Fruit fly (Drosophila melanogaster): ENCODE results near the gene hb.

hb gene

DNA sequence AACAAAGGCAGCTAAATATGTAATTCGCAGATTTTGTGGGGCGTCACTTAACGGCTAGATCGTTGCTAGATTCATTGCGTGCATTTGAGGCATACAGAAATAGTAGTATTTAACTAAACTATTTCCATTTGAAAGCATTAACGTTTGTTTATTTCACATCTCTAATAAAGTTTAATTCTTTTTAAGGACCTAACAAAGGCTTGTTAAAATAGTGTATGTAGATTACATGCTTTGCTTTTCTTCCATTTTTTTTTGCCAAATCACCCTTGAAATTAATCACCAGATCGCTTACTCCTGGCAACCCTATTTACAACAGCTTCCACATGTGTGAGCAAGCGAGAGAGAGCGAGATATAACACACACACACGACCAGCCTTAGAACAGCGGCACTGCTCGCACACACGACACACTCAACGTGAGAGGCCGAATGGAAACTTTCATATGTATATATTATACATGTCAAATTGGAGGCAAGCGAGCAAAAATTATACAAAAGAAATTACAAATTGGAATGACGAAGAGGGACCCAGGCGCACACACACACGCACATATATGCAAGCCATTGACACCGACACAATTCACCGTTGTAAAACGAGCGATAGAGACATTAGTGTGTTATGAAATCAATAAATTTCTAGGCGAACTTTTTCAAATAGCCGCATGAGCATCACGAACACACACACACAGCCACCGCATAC, 38.3 kb downstream of the hb start (continued):
- no peak for TF ChIP-seq CG6654 (GFP tag; optimal IDR thresholded peaks at IDR 0.05)
- peak; percentile 20; the same call in 1 of the 3 replicates for TF ChIP-seq B-H1 (GFP tag; IDR thresholded peaks at IDR 0.05)
- TF ChIP-seq ab (GFP tag; optimal IDR thresholded peaks at IDR 0.05): no peak
- TF ChIP-seq D19B (GFP tag; optimal IDR thresholded peaks at IDR 0.05): peak; percentile 34
- TF ChIP-seq ssp (GFP tag; IDR thresholded peaks at IDR 0.05): no peak
- peak; percentile 44 for TF ChIP-seq zen (tag; optimal IDR thresholded peaks at IDR 0.05)
- TF ChIP-seq CG15269 (tag; optimal IDR thresholded peaks at IDR 0.05): peak; percentile 72
- no peak for TF ChIP-seq tna (GFP tag; IDR thresholded peaks at IDR 0.05; ENCODE audit: partially characterized antibody)
- 0 out of 2 replicates have a peak, but pooled peaks have one; percentile 16 for TF ChIP-seq CG10366 (GFP tag; IDR thresholded peaks at IDR 0.05)
- TF ChIP-seq CTCF (GFP tag; optimal IDR thresholded peaks at IDR 0.05): peak; percentile 19
- peak; percentile 48 for TF ChIP-seq CG9609 (GFP tag; optimal IDR thresholded peaks at IDR 0.05)
- no peak for TF ChIP-seq sna (GFP tag; IDR thresholded peaks at IDR 0.05; ENCODE audit: partially characterized antibody)
- peak; percentile 62 for TF ChIP-seq PHDP (tag; optimal IDR thresholded peaks at IDR 0.05)
- TF ChIP-seq YL-1 (GFP tag; optimal IDR thresholded peaks at IDR 0.05): peak; percentile 70
- no peak for TF ChIP-seq knrl (GFP tag; IDR thresholded peaks at IDR 0.05; ENCODE audit: partially characterized antibody)
- TF ChIP-seq Hr3 (GFP tag; optimal IDR thresholded peaks at IDR 0.05): peak; percentile 37
- TF ChIP-seq CG6272 (GFP tag; IDR thresholded peaks at IDR 0.05): no peak
- TF ChIP-seq lilli (GFP tag; optimal IDR thresholded peaks at IDR 0.05): peak; percentile 69
- TF ChIP-seq CG12299 (tag; optimal IDR thresholded peaks at IDR 0.05): peak; percentile 69
- TF ChIP-seq Sox100B (GFP tag; optimal IDR thresholded peaks at IDR 0.05): peak; percentile 60
- peak; percentile 61; the same call in 1 of the 2 replicates for TF ChIP-seq HLH3B (GFP tag; IDR thresholded peaks at IDR 0.05)
- TF ChIP-seq ranshi (GFP tag; IDR thresholded peaks at IDR 0.05): 0 out of 2 replicates have a peak, but pooled peaks have one; percentile 9
- TF ChIP-seq CG30431 (GFP tag; optimal IDR thresholded peaks at IDR 0.05): no peak
- TF ChIP-seq lmd (GFP tag; IDR thresholded peaks at IDR 0.05): peak; percentile 23; the same call in 1 of the 2 replicates
- TF ChIP-seq CG7271 (tag; optimal IDR thresholded peaks at IDR 0.05): no peak
- no peak for TF ChIP-seq bbx (GFP tag; IDR thresholded peaks at IDR 0.05; ENCODE audit: partially characterized antibody)
- peak; percentile 38 for TF ChIP-seq bab2 (GFP tag; optimal IDR thresholded peaks at IDR 0.05)
- TF ChIP-seq CG15011 (GFP tag; optimal IDR thresholded peaks at IDR 0.05): peak; percentile 52
- TF ChIP-seq grau (tag; optimal IDR thresholded peaks at IDR 0.05): peak; percentile 46
- TF ChIP-seq row (GFP tag; IDR thresholded peaks at IDR 0.05): peak; percentile 82
- TF ChIP-seq hb (GFP tag; IDR thresholded peaks at IDR 0.05; ENCODE audit: partially characterized antibody): no peak
- peak; percentile 9 for TF ChIP-seq CG4617 (GFP tag; optimal IDR thresholded peaks at IDR 0.05; ENCODE audit: borderline replicate concordance)
- TF ChIP-seq scrt (GFP tag; optimal IDR thresholded peaks at IDR 0.05): peak; percentile 41
- TF ChIP-seq Oli (tag; optimal IDR thresholded peaks at IDR 0.05): peak; percentile 50
- no peak for TF ChIP-seq Oaz (GFP tag; IDR thresholded peaks at IDR 0.05)
- no peak for TF ChIP-seq Dfd (GFP tag; optimal IDR thresholded peaks at IDR 0.05)
- TF ChIP-seq org-1 (GFP tag; optimal IDR thresholded peaks at IDR 0.05): peak; percentile 52
- TF ChIP-seq gsb (GFP tag; IDR thresholded peaks at IDR 0.05): peak; percentile 40; the same call in 1 of the 2 replicates
- TF ChIP-seq slou (GFP tag; optimal IDR thresholded peaks at IDR 0.05): peak; percentile 32
- peak; percentile 39 for TF ChIP-seq shn (GFP tag; optimal IDR thresholded peaks at IDR 0.05)
- TF ChIP-seq Xbp1 (GFP tag; optimal IDR thresholded peaks at IDR 0.05): peak; percentile 56
- peak in 1 of 2 experiments; percentile 8 for TF ChIP-seq crp (GFP tag; optimal IDR thresholded peaks at IDR 0.05)
- TF ChIP-seq Aef1 (GFP tag; IDR thresholded peaks at IDR 0.05): no peak
- peak; percentile 34 for TF ChIP-seq CG7786 (GFP tag; optimal IDR thresholded peaks at IDR 0.05)
- no peak for TF ChIP-seq HLHmδ (GFP tag; optimal IDR thresholded peaks at IDR 0.05)
- TF ChIP-seq Adf1 (GFP tag; IDR thresholded peaks at IDR 0.05): peak; percentile 42; the same call in 1 of the 2 replicates
- peak; percentile 72 for TF ChIP-seq chm (GFP tag; IDR thresholded peaks at IDR 0.05)
- TF ChIP-seq CG1529 (GFP tag; optimal IDR thresholded peaks at IDR 0.05): no peak
- TF ChIP-seq h (optimal IDR thresholded peaks at IDR 0.05): no peak
- peak; percentile 37 for TF ChIP-seq CG4707 (GFP tag; optimal IDR thresholded peaks at IDR 0.05)

Data from whole organism, embryonic.